Worm (Caenorhabditis elegans) whole organism, L1 larva: ENCODE measurements around the gene ubc-7.
A peak's percentile ranks its signal among the peaks of the same experiment; 100 is the strongest.

Source experiments
- C34B4.2 ChIP-seq: sonication (generic microtip); optimal IDR thresholded peaks from 2 replicates; lab custom pipeline; 2017; ENCODE audit warnings: mild to moderate bottlenecking, missing genetic modification characterization, missing compliant biosample characterization
- ceh-88 ChIP-seq: fragments of 200-800 bp; sonication (Bioruptor generic); IDR thresholded peaks from 2 replicates; pipeline ENCODE4 v1.3.6; 2022; ENCODE audit warnings: missing genetic modification characterization, missing compliant biosample characterization
- ces-1 ChIP-seq: fragments of 150-350 bp; optimal IDR thresholded peaks from 2 replicates; lab custom pipeline; 2014; ENCODE audit warnings: missing biosample characterization, missing genetic modification reagents, missing genetic modification characterization
- dpl-1 ChIP-seq, 3 experiments: fragments of 150-350 bp in 2 of 3; sonication (generic microtip) in 1 of 3; optimal IDR thresholded peaks; 2 replicates each; lab custom pipeline; 2014 to 2017; ENCODE audit warnings: missing biosample characterization in 3 of 3, missing genetic modification characterization in 3 of 3, missing genetic modification reagents in 3 of 3
- dsc-1 ChIP-seq: sonication (generic microtip); optimal IDR thresholded peaks from 2 replicates; lab custom pipeline; 2016; ENCODE audit warnings: mild to moderate bottlenecking, missing genetic modification characterization, missing compliant biosample characterization
- efl-1 ChIP-seq, 4 experiments: fragments of 150-350 bp; optimal IDR thresholded peaks in 3 of 4; peaks in 1 of 4; 1 replicate in 1 of 4; 2 replicates in 3 of 4; lab custom pipeline; 2014; ENCODE audit warnings: missing biosample characterization in 2 of 4, missing genetic modification characterization in 2 of 4, missing genetic modification reagents in 2 of 4
- efl-3 ChIP-seq: fragments of 200-800 bp; sonication (Bioruptor generic); optimal IDR thresholded peaks from 2 replicates; lab custom pipeline; 2018; ENCODE audit warnings: mild to moderate bottlenecking, missing genetic modification characterization, missing compliant biosample characterization
- egl-13 ChIP-seq: sonication (generic microtip); optimal IDR thresholded peaks from 2 replicates; lab custom pipeline; 2016; ENCODE audit warnings: missing genotype, missing genetic modification reagents, missing genetic modification characterization, missing compliant biosample characterization
- egl-27 ChIP-seq, 2 experiments: fragments of 150-350 bp in 1 of 2; sonication (generic microtip); optimal IDR thresholded peaks; 3 replicates each; lab custom pipeline; 2017 to 2018; ENCODE audit warnings: missing biosample characterization in 2 of 2, missing genetic modification characterization in 2 of 2, missing genetic modification reagents in 2 of 2
- elt-2 ChIP-seq: sonication (generic microtip); optimal IDR thresholded peaks from 2 replicates; lab custom pipeline; 2016; ENCODE audit warnings: missing genetic modification characterization, mild to moderate bottlenecking, inconsistent platforms, missing compliant biosample characterization, missing genetic modification reagents
- elt-3 ChIP-seq, 6 experiments: fragments of 150-350 bp in 1 of 6; sonication (generic microtip); optimal IDR thresholded peaks; 2 replicates each; lab custom pipeline; 2017 to 2018; ENCODE audit warnings: missing biosample characterization in 6 of 6, missing genetic modification characterization in 6 of 6, inconsistent platforms in 1 of 6
- fkh-10 ChIP-seq: sonication (generic microtip); optimal IDR thresholded peaks from 2 replicates; lab custom pipeline; 2017; ENCODE audit warnings: missing biosample characterization, missing genetic modification reagents, missing genetic modification characterization
- fkh-4 ChIP-seq: sonication (generic microtip); optimal IDR thresholded peaks from 2 replicates; lab custom pipeline; 2016; ENCODE audit warnings: missing compliant biosample characterization, missing genetic modification characterization, borderline replicate concordance
- fkh-8 ChIP-seq: sonication (generic microtip); optimal IDR thresholded peaks from 2 replicates; lab custom pipeline; 2016; ENCODE audit warnings: mild to moderate bottlenecking, missing genetic modification characterization, missing compliant biosample characterization
- irx-1 ChIP-seq: sonication (generic microtip); optimal IDR thresholded peaks from 2 replicates; lab custom pipeline; 2016; ENCODE audit warnings: missing genetic modification characterization, missing compliant biosample characterization
- jun-1 ChIP-seq: fragments of 150-350 bp; optimal IDR thresholded peaks from 2 replicates; lab custom pipeline; 2014; ENCODE audit warnings: missing biosample characterization, missing genetic modification reagents, missing genetic modification characterization
- lin-13 ChIP-seq: fragments of 150-350 bp; optimal IDR thresholded peaks from 2 replicates; lab custom pipeline; 2014; ENCODE audit warnings: missing biosample characterization, missing genetic modification reagents, missing genetic modification characterization
- lin-14 ChIP-seq: fragments of 200-800 bp; sonication (Bioruptor generic); optimal IDR thresholded peaks from 2 replicates; lab custom pipeline; 2018; ENCODE audit warnings: mild to moderate bottlenecking, missing genetic modification characterization, moderate library complexity, missing compliant biosample characterization
- lin-35 ChIP-seq, 2 experiments: fragments of 150-350 bp; optimal IDR thresholded peaks; 2 replicates each; lab custom pipeline; 2014; ENCODE audit warnings: missing biosample characterization in 2 of 2, missing genetic modification characterization in 2 of 2, missing genetic modification reagents in 2 of 2
- lin-39 ChIP-seq: fragments of 150-350 bp; optimal IDR thresholded peaks from 2 replicates; lab custom pipeline; 2014; ENCODE audit warnings: missing biosample characterization, missing genetic modification reagents, missing genetic modification characterization
- lsy-2 ChIP-seq, 2 experiments: fragments of 150-350 bp; optimal IDR thresholded peaks; 2 replicates each; lab custom pipeline; 2014; ENCODE audit warnings: missing biosample characterization in 2 of 2, missing genetic modification characterization in 2 of 2
- mdl-1 ChIP-seq, 2 experiments: fragments of 150-350 bp; optimal IDR thresholded peaks; 2 replicates each; lab custom pipeline; 2014 to 2017; ENCODE audit warnings: missing biosample characterization in 2 of 2, missing genetic modification characterization in 2 of 2, inconsistent platforms in 1 of 2
- nhr-11 ChIP-seq: fragments of 150-350 bp; optimal IDR thresholded peaks from 2 replicates; lab custom pipeline; 2014; ENCODE audit warnings: missing biosample characterization, missing genetic modification characterization
- nhr-20 ChIP-seq: sonication (generic microtip); optimal IDR thresholded peaks from 2 replicates; lab custom pipeline; 2016; ENCODE audit warnings: mild to moderate bottlenecking, missing genetic modification characterization, missing compliant biosample characterization
- nhr-237 ChIP-seq: fragments of 150-350 bp; optimal IDR thresholded peaks from 2 replicates; lab custom pipeline; 2014; ENCODE audit warnings: missing biosample characterization, missing genetic modification characterization
- nhr-28 ChIP-seq: fragments of 150-350 bp; optimal IDR thresholded peaks from 2 replicates; lab custom pipeline; 2014; ENCODE audit warnings: missing biosample characterization, missing genetic modification characterization
- nhr-47 ChIP-seq: sonication (generic microtip); optimal IDR thresholded peaks from 2 replicates; lab custom pipeline; 2016; ENCODE audit warnings: mild to moderate bottlenecking, missing genetic modification characterization, moderate library complexity, missing compliant biosample characterization
- nhr-71 ChIP-seq: sonication (generic microtip); optimal IDR thresholded peaks from 2 replicates; lab custom pipeline; 2016; ENCODE audit warnings: mild to moderate bottlenecking, missing genetic modification characterization, moderate library complexity, missing compliant biosample characterization
- nhr-76 ChIP-seq: sonication (generic microtip); optimal IDR thresholded peaks from 2 replicates; lab custom pipeline; 2017; ENCODE audit warnings: missing biosample characterization, missing genetic modification characterization
- nhr-77 ChIP-seq: fragments of 150-350 bp; optimal IDR thresholded peaks from 2 replicates; lab custom pipeline; 2014; ENCODE audit warnings: missing biosample characterization, missing genetic modification characterization
- nhr-84 ChIP-seq: sonication (generic microtip); optimal IDR thresholded peaks from 2 replicates; lab custom pipeline; 2017; ENCODE audit warnings: missing biosample characterization, missing genetic modification characterization
- nhr-85 ChIP-seq: sonication (generic microtip); peaks from one replicate; lab custom pipeline; 2016; ENCODE audit warnings: missing genetic modification characterization, inconsistent platforms, missing compliant biosample characterization
- rnt-1 ChIP-seq: sonication (generic microtip); optimal IDR thresholded peaks from 2 replicates; lab custom pipeline; 2016; ENCODE audit warnings: mild to moderate bottlenecking, missing genetic modification characterization, moderate library complexity, missing compliant biosample characterization
- skn-1 ChIP-seq: fragments of 150-350 bp; optimal IDR thresholded peaks from 2 replicates; lab custom pipeline; 2014; ENCODE audit warnings: missing biosample characterization, missing genetic modification characterization
- snpc-4 ChIP-seq: fragments of 150-350 bp; optimal IDR thresholded peaks from 2 replicates; lab custom pipeline; 2014; ENCODE audit warnings: missing biosample characterization, missing genetic modification characterization
- snu-23 ChIP-seq: sonication (generic microtip); optimal IDR thresholded peaks from 2 replicates; lab custom pipeline; 2016; ENCODE audit warnings: missing genetic modification characterization, missing compliant biosample characterization
- sptf-1 ChIP-seq: fragments of 150-350 bp; optimal IDR thresholded peaks from 2 replicates; lab custom pipeline; 2014; ENCODE audit warnings: missing biosample characterization, missing genetic modification characterization
- unc-130 ChIP-seq: fragments of 150-350 bp; optimal IDR thresholded peaks from 2 replicates; lab custom pipeline; 2017; ENCODE audit warnings: missing biosample characterization, missing genetic modification characterization, inconsistent platforms
- unc-86 ChIP-seq: sonication (generic microtip); optimal IDR thresholded peaks from 2 replicates; lab custom pipeline; 2016; ENCODE audit warnings: missing genetic modification characterization, missing compliant biosample characterization
- unc-98 ChIP-seq: fragments of 200-800 bp; sonication (Bioruptor generic); IDR thresholded peaks from 2 replicates; pipeline ENCODE4 v1.3.6; 2022; ENCODE audit warnings: missing genetic modification characterization, missing compliant biosample characterization
- xbp-1 ChIP-seq: sonication (generic microtip); optimal IDR thresholded peaks from 2 replicates; lab custom pipeline; 2016; ENCODE audit warnings: missing genetic modification characterization, missing compliant biosample characterization
- zip-4 ChIP-seq: fragments of 200-800 bp; sonication (Bioruptor generic); optimal IDR thresholded peaks from 2 replicates; lab custom pipeline; 2018; ENCODE audit warnings: mild to moderate bottlenecking, missing genetic modification characterization, moderate library complexity, missing compliant biosample characterization
- ztf-11 ChIP-seq, 2 experiments: sonication (generic microtip); optimal IDR thresholded peaks; 2 replicates each; lab custom pipeline; 2016 to 2017; ENCODE audit warnings: missing genetic modification characterization in 2 of 2, missing biosample characterization in 1 of 2, missing compliant biosample characterization in 1 of 2

Gene ubc-7

ce11 chrIII:9631117-9631655 lies at the start of gene ubc-7 (continued):
- TF ChIP-seq nhr-71: peak; percentile 88
- TF ChIP-seq fkh-10 (GFP tag; lab: Kevin White, UChicago): peak; percentile 25
- peak; percentile 76 for TF ChIP-seq lin-39
- peak; percentile 88 for TF ChIP-seq unc-130
- TF ChIP-seq skn-1 (tag; lab: Kevin White, UChicago): peak; percentile 93
- peak; percentile 74 for TF ChIP-seq unc-86 (tag; lab: Kevin White, UChicago)
- no peak for TF ChIP-seq efl-3
- peak; percentile 98 to 99 (median 99) for TF ChIP-seq dpl-1 (GFP tag; optimal IDR thresholded peaks at IDR 0.05; lab: Kevin White, UChicago)
- TF ChIP-seq lin-35 (GFP tag; optimal IDR thresholded peaks at IDR 0.05; lab: Kevin White, UChicago): peak; percentile 99
- TF ChIP-seq nhr-237 (tag; lab: Kevin White, UChicago): peak; percentile 55
- TF ChIP-seq mdl-1 (tag; optimal IDR thresholded peaks at IDR 0.05; lab: Kevin White, UChicago): peak in 1 of 2 experiments; percentile 93
- TF ChIP-seq ces-1: no peak
- no peak for TF ChIP-seq unc-98 (GFP tag; lab: Robert Waterston, UW)
- TF ChIP-seq lin-13 (GFP tag; lab: Kevin White, UChicago): peak; percentile 73
- peak; percentile 67 for TF ChIP-seq irx-1 (tag; lab: Kevin White, UChicago)
- peak; percentile 76 for TF ChIP-seq lin-14
- no peak for TF ChIP-seq nhr-76 (tag; lab: Kevin White, UChicago)
- TF ChIP-seq zip-4 (GFP tag; lab: Kevin White, UChicago): no peak
- TF ChIP-seq C34B4.2 (tag; lab: Kevin White, UChicago): no peak
- TF ChIP-seq fkh-4 (tag; lab: Kevin White, UChicago): no peak
- TF ChIP-seq xbp-1 (tag; lab: Kevin White, UChicago): peak; percentile 79
- TF ChIP-seq nhr-11 (tag; lab: Kevin White, UChicago): peak; percentile 38
- TF ChIP-seq nhr-28 (tag; lab: Kevin White, UChicago): no peak

DNA sequence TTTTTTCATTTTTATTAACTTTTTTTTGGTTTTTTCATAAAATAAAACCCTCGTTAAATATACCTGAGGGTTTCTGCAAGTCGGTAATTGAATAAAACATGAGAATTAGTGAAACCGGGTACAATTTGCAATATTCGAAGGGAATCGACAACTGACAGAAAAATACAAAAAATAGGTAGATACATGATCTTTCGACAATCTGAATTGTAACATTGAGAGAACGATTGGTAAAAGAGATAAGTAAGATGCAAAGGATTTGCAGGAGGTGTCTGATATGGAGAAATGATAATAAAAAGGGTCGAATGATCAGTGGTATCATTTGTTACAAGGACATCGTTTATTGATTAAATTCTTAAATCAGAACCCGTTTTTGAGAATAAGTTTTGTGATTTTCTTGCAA lies 47.9 kb upstream of the ubc-7 start, which contains the start of gene ugt-60:
Gene ugt-60 (minus strand): TSS at position 233 of the 400 bp plus-strand sequence.
- TF ChIP-seq nhr-85: peak; percentile 56
- no peak for TF ChIP-seq nhr-71
- TF ChIP-seq snu-23 (GFP tag; lab: Kevin White, UChicago): no peak
- TF ChIP-seq egl-13 (tag; lab: Kevin White, UChicago): no peak
- no peak for TF ChIP-seq lsy-2 (tag; optimal IDR thresholded peaks at IDR 0.05; lab: Kevin White, UChicago)
- no peak for TF ChIP-seq fkh-4 (tag; lab: Kevin White, UChicago)
- no peak for TF ChIP-seq unc-98 (GFP tag; lab: Robert Waterston, UW)
- peak in 3 of 6 experiments; percentile 23 to 47 (median 33) for TF ChIP-seq elt-3 (tag; optimal IDR thresholded peaks at IDR 0.05; lab: Kevin White, UChicago)

- TF ChIP-seq elt-3 (tag; optimal IDR thresholded peaks at IDR 0.05; lab: Kevin White, UChicago) (no peak), ceh-88 (GFP tag; lab: Robert Waterston, UW) (no peak), fkh-8 (tag; lab: Kevin White, UChicago) (peak; percentile 59), nhr-47 (tag; lab: Kevin White, UChicago) (peak; percentile 44), nhr-71 (peak; percentile 71), ztf-11 (tag; optimal IDR thresholded peaks at IDR 0.05; lab: Kevin White, UChicago) (no peak), dsc-1 (tag; lab: Kevin White, UChicago) (peak; percentile 70)
These were observed 38.6 kb upstream of the ubc-7 start for ce11 chrIII:9669546-9669945.

- TF ChIP-seq rnt-1 (tag; lab: Kevin White, UChicago): peak; percentile 57
- TF ChIP-seq nhr-85: peak; percentile 86
- TF ChIP-seq sptf-1 (tag; lab: Kevin White, UChicago): no peak
- TF ChIP-seq nhr-84 (tag; lab: Kevin White, UChicago): no peak
- TF ChIP-seq irx-1 (tag; lab: Kevin White, UChicago): peak; percentile 50
- peak in 2 of 6 experiments; percentile 8 to 31 for TF ChIP-seq elt-3 (tag; optimal IDR thresholded peaks at IDR 0.05; lab: Kevin White, UChicago)
- peak; percentile 79 for TF ChIP-seq nhr-20 (tag; lab: Kevin White, UChicago)
- TF ChIP-seq lin-14: peak; percentile 96
- peak; percentile 74 for TF ChIP-seq elt-2 (tag; lab: Kevin White, UChicago)
- TF ChIP-seq nhr-77: peak; percentile 69
- peak; percentile 53 to 56 for TF ChIP-seq lin-35 (GFP tag; optimal IDR thresholded peaks at IDR 0.05; lab: Kevin White, UChicago)
- peak; percentile 64 for TF ChIP-seq jun-1 (tag; lab: Kevin White, UChicago)
- peak; percentile 64 for TF ChIP-seq snpc-4 (tag; lab: Kevin White, UChicago)
- peak in 1 of 2 experiments; percentile 33 for TF ChIP-seq egl-27 (tag; optimal IDR thresholded peaks at IDR 0.05; lab: Kevin White, UChicago)
- peak; percentile 53 for TF ChIP-seq dsc-1 (tag; lab: Kevin White, UChicago)
- peak; percentile 73 for TF ChIP-seq nhr-47 (tag; lab: Kevin White, UChicago)
- TF ChIP-seq dpl-1 (GFP tag; optimal IDR thresholded peaks at IDR 0.05; lab: Kevin White, UChicago): peak in 2 of 3 experiments; percentile 13 to 51
- TF ChIP-seq efl-1 (optimal IDR thresholded peaks at IDR 0.05; lab: Kevin White, UChicago): peak; percentile 44 to 61
- TF ChIP-seq efl-1 (GFP tag; optimal IDR thresholded peaks at IDR 0.05 in 1 of 2; lab: Kevin White, UChicago): peak; percentile 24 to 93
These were observed 36.8 kb upstream of the ubc-7 start, which contains the start of gene C07A9.9 for ce11 chrIII:9667591-9668265. Gene C07A9.9 (minus strand): TSS chrIII:9667641.
